Worm (Caenorhabditis elegans) whole organism, midembryonic: ENCODE measurements around the gene nca-2.
"Not testable (repeated sequence)": the region's sequence is repeated elsewhere in the genome, so short reads cannot be mapped to it uniquely, and the experiment has no call there.

ENCODE experiments used
- T22C8.4 ChIP-seq: fragments of 200-800 bp; sonication (Bioruptor generic); IDR thresholded peaks from 2 replicates; pipeline ENCODE4 v1.3.6; 2022; ENCODE audit warnings: missing genetic modification characterization, missing compliant biosample characterization
- cog-1 ChIP-seq: sonication (generic microtip); optimal IDR thresholded peaks from 2 replicates; lab custom pipeline; 2016; ENCODE audit warnings: missing genetic modification characterization, missing compliant biosample characterization
- flt-1 ChIP-seq: fragments of 200-800 bp; sonication (Bioruptor generic); IDR thresholded peaks from 2 replicates; pipeline ENCODE4 v1.3.6; 2022; ENCODE audit warnings: missing genetic modification characterization, missing compliant biosample characterization
- klf-2 ChIP-seq: fragments of 200-800 bp; sonication (Bioruptor generic); conservative IDR thresholded peaks from 2 replicates; pipeline ENCODE4 v1.3.6; 2022; ENCODE audit warnings: missing genetic modification reagents, missing genetic modification characterization, missing compliant biosample characterization
- med-1 ChIP-seq: sonication (generic microtip); optimal IDR thresholded peaks from 2 replicates; lab custom pipeline; 2017; ENCODE audit warnings: missing genetic modification characterization, mild to moderate bottlenecking, missing compliant biosample characterization, antibody characterized with exemption, missing genetic modification reagents; ENCODE audit not compliant: insufficient read depth
- ref-1 ChIP-seq: fragments of 200-800 bp; sonication (Bioruptor generic); conservative IDR thresholded peaks from 2 replicates; pipeline ENCODE4 v1.3.6; 2022; ENCODE audit warnings: missing genetic modification reagents, missing genetic modification characterization, missing compliant biosample characterization
- tab-1 ChIP-seq: fragments of 200-800 bp; sonication (Bioruptor generic); IDR thresholded peaks from 2 replicates; pipeline ENCODE4 v1.3.6; 2022; ENCODE audit warnings: missing genetic modification characterization, missing compliant biosample characterization
- ztf-23 ChIP-seq: fragments of 200-800 bp; sonication (Bioruptor generic); IDR thresholded peaks from 2 replicates; pipeline ENCODE4 v1.3.6; 2022; ENCODE audit warnings: missing genetic modification reagents, missing genetic modification characterization, missing compliant biosample characterization
- ztf-29 ChIP-seq: fragments of 200-800 bp; sonication (Bioruptor generic); IDR thresholded peaks from 2 replicates; pipeline ENCODE4 v1.3.6; 2022; ENCODE audit warnings: missing genetic modification reagents, missing genetic modification characterization, missing compliant biosample characterization

Gene nca-2

ce11 chrIII:4965271-4965670 lies at the start of gene nca-2:
nca-2 (plus strand) TSS chrIII:4965571.
- no peak for TF ChIP-seq flt-1 (GFP tag; lab: Robert Waterston, UW)
- TF ChIP-seq med-1 (GFP tag; lab: Kevin White, UChicago) = no peak
- no peak for TF ChIP-seq ztf-23 (GFP tag; lab: Robert Waterston, UW)
- TF ChIP-seq T22C8.4 = no peak
- TF ChIP-seq cog-1 (tag; lab: Kevin White, UChicago) = no peak
- no peak for TF ChIP-seq ref-1 (GFP tag; lab: Robert Waterston, UW)
- TF ChIP-seq tab-1 = no peak
- no peak for TF ChIP-seq ztf-29
- TF ChIP-seq klf-2 (GFP tag; lab: Robert Waterston, UW) = no peak

ce11 chrIII:4917077-4917476 lies 48.3 kb upstream of the nca-2 start, which contains the start of gene rars-1:
rars-1 (minus strand) TSS chrIII:4917177.
- TF ChIP-seq flt-1 (GFP tag; lab: Robert Waterston, UW) (no peak), klf-2 (GFP tag; lab: Robert Waterston, UW) (no peak), ztf-29 (no peak), med-1 (GFP tag; lab: Kevin White, UChicago) (no peak), cog-1 (tag; lab: Kevin White, UChicago) (no peak), tab-1 (no peak), ref-1 (GFP tag; lab: Robert Waterston, UW) (no peak), ztf-23 (GFP tag; lab: Robert Waterston, UW) (no peak), T22C8.4 (no peak)

DNA sequence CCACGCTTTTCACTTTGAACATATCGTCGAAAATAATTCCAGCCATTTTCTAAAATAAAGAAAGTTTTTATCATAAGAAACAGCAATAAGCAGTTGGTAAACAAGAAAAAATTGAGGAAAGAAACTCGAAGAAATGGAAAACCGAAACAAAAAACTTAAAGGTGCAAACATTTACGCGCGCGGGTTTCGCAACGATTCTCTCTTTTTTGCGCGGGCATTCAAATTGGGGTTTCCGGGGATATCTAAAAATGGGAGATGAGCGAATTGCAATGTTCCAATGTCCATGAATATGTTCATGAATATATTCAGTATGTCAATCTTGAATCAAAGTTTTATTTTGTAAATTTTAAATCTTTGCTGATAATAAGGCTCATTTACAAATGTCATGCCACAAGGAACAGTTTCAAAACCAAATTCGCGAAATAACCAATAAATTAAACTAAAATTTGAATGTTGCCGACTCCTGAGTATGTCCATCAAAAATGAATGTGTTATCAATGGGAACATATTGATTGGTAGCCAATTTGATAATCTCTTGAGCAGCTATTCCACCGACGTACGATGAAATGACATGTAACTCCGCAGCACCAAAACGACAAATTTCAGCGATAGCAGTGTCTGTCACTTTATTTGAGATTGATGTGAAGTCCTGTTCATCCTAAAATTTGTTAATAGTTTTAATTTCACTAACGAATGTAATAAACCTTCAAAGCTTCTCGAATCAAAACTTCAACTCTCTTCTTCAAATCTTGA lies 47.2 kb upstream of the nca-2 start, which contains the start of gene rpb-8:
Gene rpb-8, minus strand, starts transcription at position 49 of the 753 bp plus-strand sequence.
- TF ChIP-seq T22C8.4 = no peak

DNA sequence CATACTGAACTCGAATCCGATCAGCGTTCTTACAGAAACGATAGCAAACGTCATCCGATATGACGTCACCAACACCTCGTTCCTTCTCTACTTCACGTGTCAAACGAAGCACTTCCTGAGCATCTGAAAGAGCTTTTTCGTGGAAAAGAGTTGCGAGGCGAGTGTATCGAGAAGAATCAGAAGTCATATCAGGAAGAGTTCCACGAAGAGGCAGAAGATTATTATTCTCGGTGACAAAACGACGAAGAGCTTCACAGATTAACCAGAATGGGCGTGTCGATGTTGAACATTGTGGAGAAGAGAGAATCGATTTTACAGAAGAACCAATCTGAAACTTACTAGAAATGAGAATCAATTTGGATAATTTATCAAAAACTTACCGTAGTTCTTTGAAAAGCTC lies 46.5 kb upstream of the nca-2 start:
- TF ChIP-seq cog-1 (tag; lab: Kevin White, UChicago) = no peak
- TF ChIP-seq ztf-29 = no peak
- TF ChIP-seq T22C8.4 = no peak
- no peak for TF ChIP-seq ztf-23 (GFP tag; lab: Robert Waterston, UW)
- no peak for TF ChIP-seq ref-1 (GFP tag; lab: Robert Waterston, UW)
- no peak for TF ChIP-seq flt-1 (GFP tag; lab: Robert Waterston, UW)
- no peak for TF ChIP-seq klf-2 (GFP tag; lab: Robert Waterston, UW)
- TF ChIP-seq tab-1 = no peak
- TF ChIP-seq med-1 (GFP tag; lab: Kevin White, UChicago) = no peak

DNA sequence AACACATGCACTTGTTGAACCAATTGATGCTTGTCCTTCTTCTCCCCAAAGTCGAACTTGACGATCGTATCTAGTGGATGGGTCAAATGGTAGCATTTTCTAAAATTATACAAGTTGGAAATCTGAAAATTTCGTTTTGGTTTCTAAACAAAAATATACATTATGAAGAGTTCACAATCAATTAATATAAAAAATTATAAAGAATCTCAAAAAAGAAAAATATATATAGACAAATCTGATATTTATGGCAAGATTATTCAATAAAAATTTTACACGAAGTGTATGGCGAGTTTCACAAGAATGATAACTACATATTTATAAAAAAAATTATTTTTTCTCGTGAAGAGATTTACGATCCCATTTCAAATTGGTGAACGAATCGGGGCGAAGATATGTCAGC lies 45.1 kb upstream of the nca-2 start, which contains the start of gene ula-1:
Gene ula-1, minus strand, starts transcription at position 101 of the 400 bp plus-strand sequence.
- TF ChIP-seq ref-1 (GFP tag; lab: Robert Waterston, UW) (no peak), flt-1 (GFP tag; lab: Robert Waterston, UW) (no peak), T22C8.4 (no peak), klf-2 (GFP tag; lab: Robert Waterston, UW) (no peak), tab-1 (no peak), med-1 (GFP tag; lab: Kevin White, UChicago) (no peak), ztf-29 (no peak), cog-1 (tag; lab: Kevin White, UChicago) (no peak), ztf-23 (GFP tag; lab: Robert Waterston, UW) (no peak)

DNA sequence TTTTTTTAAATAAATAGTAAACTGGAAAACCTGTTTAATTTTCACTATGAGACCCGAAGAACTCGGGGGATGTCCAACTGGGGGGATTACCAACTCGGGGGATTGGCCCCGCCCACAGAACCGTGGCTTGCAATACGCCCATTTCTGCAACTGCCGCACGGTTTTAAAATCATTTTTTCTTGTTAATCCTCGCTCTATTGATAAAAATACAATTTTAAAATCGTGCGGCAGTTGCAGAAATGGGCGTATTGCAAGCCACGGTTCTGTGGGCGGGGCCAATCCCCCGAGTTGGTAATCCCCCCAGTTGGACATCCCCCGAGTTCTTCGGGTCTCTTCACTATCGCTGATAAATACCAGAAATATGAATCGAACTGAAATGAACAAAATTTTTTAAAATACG lies 43.4 kb upstream of the nca-2 start, which contains the start of gene mmab-1:
Gene mmab-1, minus strand, starts transcription at position 95 of the 400 bp plus-strand sequence.
- not testable (repeated sequence) for TF ChIP-seq med-1 (GFP tag; lab: Kevin White, UChicago); cog-1 (tag; lab: Kevin White, UChicago); ref-1 (GFP tag; lab: Robert Waterston, UW)

DNA sequence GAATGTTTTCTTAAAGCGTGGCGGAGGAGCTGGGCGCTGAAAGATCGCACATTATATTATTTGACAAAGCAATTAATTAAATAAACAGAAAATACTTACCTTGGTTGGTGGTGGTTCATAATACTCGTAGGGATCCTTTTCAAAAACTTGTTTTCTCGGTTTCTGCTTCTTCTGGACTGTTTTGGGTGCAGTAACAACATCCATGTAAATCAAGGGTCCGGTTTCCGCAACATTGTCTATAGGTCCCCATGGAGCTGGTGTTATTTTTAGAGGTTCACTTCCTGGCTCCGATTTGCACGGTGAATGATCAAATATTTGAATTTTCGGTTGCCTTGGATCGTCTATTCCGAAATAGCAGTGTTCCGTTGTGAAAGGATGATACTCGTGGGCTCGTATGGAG lies 41.2 kb upstream of the nca-2 start:
- TF ChIP-seq tab-1 (no peak), med-1 (GFP tag; lab: Kevin White, UChicago) (no peak), T22C8.4 (no peak), klf-2 (GFP tag; lab: Robert Waterston, UW) (no peak), cog-1 (tag; lab: Kevin White, UChicago) (no peak), flt-1 (GFP tag; lab: Robert Waterston, UW) (no peak), ref-1 (GFP tag; lab: Robert Waterston, UW) (no peak), ztf-29 (no peak)

- TF ChIP-seq ztf-23 (GFP tag; lab: Robert Waterston, UW) (peak; percentile 60; the same call in 1 of the 2 replicates), cog-1 (tag; lab: Kevin White, UChicago) (peak; percentile 48), flt-1 (GFP tag; lab: Robert Waterston, UW) (peak; percentile 56; the same call in 1 of the 2 replicates), ref-1 (GFP tag; lab: Robert Waterston, UW) (no peak)
Measured at ce11 chrIII:4930154-4930679, 35.2 kb upstream of the nca-2 start, which contains the start of gene set-2. set-2 (minus strand) TSS chrIII:4930204.

- TF ChIP-seq ztf-23 (GFP tag; lab: Robert Waterston, UW) (no peak), klf-2 (GFP tag; lab: Robert Waterston, UW) (no peak), T22C8.4 (no peak), ztf-29 (no peak), med-1 (GFP tag; lab: Kevin White, UChicago) (no peak), ref-1 (GFP tag; lab: Robert Waterston, UW) (no peak), tab-1 (no peak)
Measured at ce11 chrIII:4932203-4932699, 33.1 kb upstream of the nca-2 start, which contains the start of the genes C26E6.12 and eri-9. C26E6.12 (minus strand) TSS chrIII:4932253. eri-9 (plus strand) TSS chrIII:4932450.
